Fruit fly (Drosophila melanogaster): ENCODE measurements around the gene Cpr65Ay.

The Cpr65Ay gene

dm6 chr3L:6192822-6193555, 34.6 kb upstream of the Cpr65Ay start, which contains the start of the genes Sf3b6 and Tnpo (continued):
- TF ChIP-seq Jarid2 (GFP tag; optimal IDR thresholded peaks at IDR 0.05): no peak
- TF ChIP-seq corto (GFP tag; optimal IDR thresholded peaks at IDR 0.05): no peak
- peak; percentile 57; the same call in 1 of the 3 replicates for TF ChIP-seq CG3726 (GFP tag; IDR thresholded peaks at IDR 0.05)
- peak; percentile 49 for TF ChIP-seq CrebB (tag; optimal IDR thresholded peaks at IDR 0.05)
- no peak for TF ChIP-seq dmrt99B (tag; optimal IDR thresholded peaks at IDR 0.05)
- TF ChIP-seq tap (tag; optimal IDR thresholded peaks at IDR 0.05): no peak
- TF ChIP-seq ab (GFP tag; optimal IDR thresholded peaks at IDR 0.05): no peak
- no peak for TF ChIP-seq repo (GFP tag; optimal IDR thresholded peaks at IDR 0.05)
- TF ChIP-seq B-H2 (GFP tag; optimal IDR thresholded peaks at IDR 0.05): peak; percentile 63
- TF ChIP-seq tll (GFP tag; optimal IDR thresholded peaks at IDR 0.05): peak; percentile 43 to 78
- TF ChIP-seq Six4 (GFP tag; optimal IDR thresholded peaks at IDR 0.05): peak; percentile 71
- peak; percentile 58 for TF ChIP-seq trh (GFP tag; optimal IDR thresholded peaks at IDR 0.05)
- TF ChIP-seq CG10274 (GFP tag; optimal IDR thresholded peaks at IDR 0.05): peak; percentile 80
- peak; percentile 63 for TF ChIP-seq CG11085 (GFP tag; IDR thresholded peaks at IDR 0.05)
- peak; percentile 31 for TF ChIP-seq CG3838 (GFP tag; optimal IDR thresholded peaks at IDR 0.05)
- TF ChIP-seq Nf-YA (GFP tag; IDR thresholded peaks at IDR 0.05): peak; percentile 55; the same call in 1 of the 2 replicates
- TF ChIP-seq CG34422 (GFP tag; IDR thresholded peaks at IDR 0.05): peak; percentile 85
- TF ChIP-seq CG3407 (GFP tag; optimal IDR thresholded peaks at IDR 0.05): no peak
- peak; percentile 78 for TF ChIP-seq pnt (GFP tag; optimal IDR thresholded peaks at IDR 0.05)
- peak; percentile 83 for TF ChIP-seq CG12942 (GFP tag; optimal IDR thresholded peaks at IDR 0.05)
- no peak for TF ChIP-seq Sox100B (GFP tag; optimal IDR thresholded peaks at IDR 0.05)
- TF ChIP-seq gt (GFP tag; IDR thresholded peaks at IDR 0.05): peak; percentile 27; the same call in 1 of the 2 replicates
- TF ChIP-seq kay (GFP tag; optimal IDR thresholded peaks at IDR 0.05): peak; percentile 67
- TF ChIP-seq CG31441 (GFP tag; IDR thresholded peaks at IDR 0.05): no peak
- peak; percentile 74 for TF ChIP-seq fd3F (GFP tag; optimal IDR thresholded peaks at IDR 0.05)
- no peak for TF ChIP-seq gro (GFP tag; optimal IDR thresholded peaks at IDR 0.05)
- TF ChIP-seq CG17568 (GFP tag; optimal IDR thresholded peaks at IDR 0.05): no peak
- peak; percentile 39; the same call in 1 of the 3 replicates for TF ChIP-seq CG6175 (GFP tag; IDR thresholded peaks at IDR 0.05)
- peak; percentile 35 for TF ChIP-seq schlank (tag; optimal IDR thresholded peaks at IDR 0.05)
- TF ChIP-seq pan (optimal IDR thresholded peaks at IDR 0.05): no peak
- TF ChIP-seq pan (GFP tag; optimal IDR thresholded peaks at IDR 0.05 in 1 of 2, IDR thresholded peaks at IDR 0.05 in 1 of 2): peak in 1 of 2 experiments; percentile 80
- no peak for TF ChIP-seq h (optimal IDR thresholded peaks at IDR 0.05)
- TF ChIP-seq Ets97D (GFP tag; optimal IDR thresholded peaks at IDR 0.05): peak; percentile 78
- no peak; the same call in 2 of the 3 replicates for TF ChIP-seq zen2 (GFP tag; IDR thresholded peaks at IDR 0.05; ENCODE audit: partially characterized antibody)
- peak; percentile 55; the same call in 1 of the 3 replicates for TF ChIP-seq vnd (GFP tag; IDR thresholded peaks at IDR 0.05; ENCODE audit: partially characterized antibody)
- no peak for TF ChIP-seq hkb (optimal IDR thresholded peaks at IDR 0.05)
- peak; percentile 72 for TF ChIP-seq hkb (GFP tag; IDR thresholded peaks at IDR 0.05)
- no peak for TF ChIP-seq CG1832 (GFP tag; optimal IDR thresholded peaks at IDR 0.05)
- peak; percentile 96 for TF ChIP-seq row (GFP tag; IDR thresholded peaks at IDR 0.05)
- peak; percentile 77 for TF ChIP-seq zfh1 (GFP tag; IDR thresholded peaks at IDR 0.05)
- TF ChIP-seq gsb (GFP tag; IDR thresholded peaks at IDR 0.05): peak; percentile 58
- TF ChIP-seq Vsx1 (GFP tag; optimal IDR thresholded peaks at IDR 0.05): no peak
- peak; percentile 86 for TF ChIP-seq ind (GFP tag; optimal IDR thresholded peaks at IDR 0.05)
- TF ChIP-seq nom (GFP tag; optimal IDR thresholded peaks at IDR 0.05): no peak
- peak; percentile 62 for TF ChIP-seq tx (GFP tag; optimal IDR thresholded peaks at IDR 0.05)
- peak; percentile 79 for TF ChIP-seq CG8290 (GFP tag; optimal IDR thresholded peaks at IDR 0.05)
- TF ChIP-seq CG8290 (tag; optimal IDR thresholded peaks at IDR 0.05): peak in 1 of 2 experiments; percentile 66
- TF ChIP-seq pfk (GFP tag; optimal IDR thresholded peaks at IDR 0.05): peak; percentile 8
- peak; percentile 58 for TF ChIP-seq Atf3 (GFP tag; optimal IDR thresholded peaks at IDR 0.05)
- no peak for TF ChIP-seq fru (optimal IDR thresholded peaks at IDR 0.05)
- peak; percentile 75 for TF ChIP-seq CG14014 (GFP tag; IDR thresholded peaks at IDR 0.05)
